Worm (Caenorhabditis elegans): Measurements from ENCODE around the gene sre-3.

The sre-3 gene

ce11 chrII:7381142-7381611 is 4.4 kb upstream of the sre-3 start, which contains the start of gene C07D10.5:
C07D10.5 (plus strand) TSS chrII:7381561.
- TF ChIP-seq ceh-83 (GFP tag; optimal IDR thresholded peaks at IDR 0.05) (no peak), ceh-39 (tag; optimal IDR thresholded peaks at IDR 0.05) (peak; percentile 25), nhr-2 (tag; optimal IDR thresholded peaks at IDR 0.05) (peak; percentile 90)

- TF ChIP-seq cnd-1 (tag; optimal IDR thresholded peaks at IDR 0.05) = no peak
- TF ChIP-seq elt-3 (tag; optimal IDR thresholded peaks at IDR 0.05) = no peak
- TF ChIP-seq lin-32 (GFP tag; optimal IDR thresholded peaks at IDR 0.05) = no peak
- TF ChIP-seq flh-1 (GFP tag; optimal IDR thresholded peaks at IDR 0.05) = no peak
- TF ChIP-seq nhr-2 (tag; optimal IDR thresholded peaks at IDR 0.05) = no peak
- no peak for TF ChIP-seq M03D4.4 (tag; optimal IDR thresholded peaks at IDR 0.05)
Measured at ce11 chrII:7381947-7382346, 3.6 kb upstream of the sre-3 start.

- TF ChIP-seq pha-4 (tag; optimal IDR thresholded peaks at IDR 0.05) (no peak), sptf-1 (tag; optimal IDR thresholded peaks at IDR 0.05) (no peak), elt-1 (tag; optimal IDR thresholded peaks at IDR 0.05; ENCODE audit: borderline replicate concordance, insufficient read depth) (no peak), lin-13 (tag; optimal IDR thresholded peaks at IDR 0.05) (no peak), nhr-2 (tag; optimal IDR thresholded peaks at IDR 0.05) (no peak), tbx-8 (GFP tag; optimal IDR thresholded peaks at IDR 0.05) (no peak)
Measured at ce11 chrII:7390335-7390734, 4.8 kb downstream of the sre-3 start.

ce11 chrII:7392052-7392694 is 6.6 kb downstream of the sre-3 start:
- TF ChIP-seq unc-39 (tag; optimal IDR thresholded peaks at IDR 0.05) = no peak
- TF ChIP-seq blmp-1 (tag; optimal IDR thresholded peaks at IDR 0.05) = no peak
- peak; percentile 6 for TF ChIP-seq lsy-2 (tag; optimal IDR thresholded peaks at IDR 0.05)
- peak; percentile 22 for TF ChIP-seq mep-1 (tag; optimal IDR thresholded peaks at IDR 0.05)
- TF ChIP-seq unc-62 (GFP tag; optimal IDR thresholded peaks at IDR 0.05) = peak; percentile 14

ce11 chrII:7393393-7393792 is 7.9 kb downstream of the sre-3 start:
- TF ChIP-seq sptf-1 (tag; optimal IDR thresholded peaks at IDR 0.05) (no peak), nhr-76 (tag; optimal IDR thresholded peaks at IDR 0.05) (no peak), ces-1 (GFP tag; optimal IDR thresholded peaks at IDR 0.05) (no peak), mls-2 (tag; optimal IDR thresholded peaks at IDR 0.05) (no peak), ztf-11 (tag; optimal IDR thresholded peaks at IDR 0.05) (no peak), drap-1 (GFP tag; optimal IDR thresholded peaks at IDR 0.05) (no peak)

ce11 chrII:7393922-7394689 is 8.6 kb downstream of the sre-3 start:
- TF ChIP-seq tbx-8 (GFP tag; optimal IDR thresholded peaks at IDR 0.05) = no peak
- no peak for TF ChIP-seq nhr-237 (tag; optimal IDR thresholded peaks at IDR 0.05)
- no peak for TF ChIP-seq nhr-76 (tag; optimal IDR thresholded peaks at IDR 0.05)
- no peak for TF ChIP-seq bed-3 (GFP tag; optimal IDR thresholded peaks at IDR 0.05)
- no peak for TF ChIP-seq ztf-11 (tag; optimal IDR thresholded peaks at IDR 0.05)
- no peak for TF ChIP-seq nhr-12 (tag; optimal IDR thresholded peaks at IDR 0.05)
- no peak for TF ChIP-seq unc-39 (tag; optimal IDR thresholded peaks at IDR 0.05)
- no peak for TF ChIP-seq mls-2 (tag; optimal IDR thresholded peaks at IDR 0.05)
- no peak for TF ChIP-seq elt-1 (tag; optimal IDR thresholded peaks at IDR 0.05; ENCODE audit: borderline replicate concordance, insufficient read depth)
- TF ChIP-seq lin-13 (tag; optimal IDR thresholded peaks at IDR 0.05) = no peak
- TF ChIP-seq ceh-43 (GFP tag; optimal IDR thresholded peaks at IDR 0.05) = no peak
- TF ChIP-seq blmp-1 (tag; optimal IDR thresholded peaks at IDR 0.05) = no peak
- TF ChIP-seq flh-1 (GFP tag; optimal IDR thresholded peaks at IDR 0.05) = no peak

Measured in whole organism, mixed stage, embryonic.